Worm (Caenorhabditis elegans): Measurements from ENCODE around the gene ZC487.1.

ce11 chrV:6773735-6774134 lies 46.4 kb downstream of the ZC487.1 start, which contains the start of gene ZC404.16:
- TF ChIP-seq him-1 (tag; optimal IDR thresholded peaks at IDR 0.05) = no peak
- no peak for TF ChIP-seq W03F9.2 (tag; optimal IDR thresholded peaks at IDR 0.05)
- no peak for TF ChIP-seq dao-5 (tag; optimal IDR thresholded peaks at IDR 0.05)

Data from whole organism, L4/young adult.